Fruit fly (Drosophila melanogaster): ENCODE data around the gene Gyc32E.

DNA sequence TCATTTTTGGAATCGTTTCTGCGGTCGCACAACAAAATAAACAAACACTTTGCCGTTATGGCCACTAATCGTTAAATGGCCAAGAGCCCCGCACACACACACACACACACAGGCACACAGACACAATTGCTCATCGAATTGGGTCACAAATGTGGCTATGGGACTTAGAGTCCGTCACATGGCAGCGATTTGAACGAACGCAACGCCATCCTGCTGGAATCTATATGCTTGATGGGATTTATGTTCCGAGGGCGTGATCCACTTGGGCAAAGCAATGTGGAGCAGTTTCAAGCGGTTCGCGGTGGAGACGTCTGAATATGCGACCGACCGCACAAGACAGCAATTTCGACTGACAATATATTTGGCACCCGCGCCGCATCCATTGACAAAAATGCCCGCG is 21.6 kb upstream of the Gyc32E start:
- TF ChIP-seq usp (GFP tag; optimal IDR thresholded peaks at IDR 0.05) (no peak), CG8478 (optimal IDR thresholded peaks at IDR 0.05) (no peak), pan (optimal IDR thresholded peaks at IDR 0.05) (no peak), EcR (GFP tag; optimal IDR thresholded peaks at IDR 0.05) (no peak), psq (optimal IDR thresholded peaks at IDR 0.05) (no peak), Dll (optimal IDR thresholded peaks at IDR 0.05) (no peak)
